Worm (Caenorhabditis elegans) whole organism, mixed stage, embryonic: ENCODE results near the gene Y55D5A.1.
A peak's percentile ranks its signal among the peaks of the same experiment; 100 is the strongest.

Experiments used
- M03D4.4 ChIP-seq: sonication (generic microtip); optimal IDR thresholded peaks from 2 replicates; lab custom pipeline; 2017; ENCODE audit warnings: mild to moderate bottlenecking, missing genetic modification characterization, missing compliant biosample characterization
- bed-3 ChIP-seq: fragments of 200-800 bp; sonication (Bioruptor generic); optimal IDR thresholded peaks from 3 replicates; lab custom pipeline; 2018; ENCODE audit warnings: mild to moderate bottlenecking, missing genetic modification characterization, moderate library complexity, missing compliant biosample characterization
- blmp-1 ChIP-seq: fragments of 150-350 bp; optimal IDR thresholded peaks from 2 replicates; lab custom pipeline; 2014; ENCODE audit warnings: missing biosample characterization, missing genetic modification characterization
- ceh-39 ChIP-seq: fragments of 150-350 bp; optimal IDR thresholded peaks from 2 replicates; lab custom pipeline; 2014; ENCODE audit warnings: missing biosample characterization, missing genetic modification characterization
- ceh-43 ChIP-seq: fragments of 200-800 bp; sonication (Bioruptor generic); optimal IDR thresholded peaks from 2 replicates; lab custom pipeline; 2018; ENCODE audit warnings: mild to moderate bottlenecking, missing genetic modification characterization, moderate library complexity, missing compliant biosample characterization
- ces-1 ChIP-seq: fragments of 150-350 bp; optimal IDR thresholded peaks from 2 replicates; lab custom pipeline; 2014; ENCODE audit warnings: missing biosample characterization, missing genetic modification reagents, missing genetic modification characterization
- cnd-1 ChIP-seq: fragments of 200-800 bp; sonication (Bioruptor generic); optimal IDR thresholded peaks from 2 replicates; lab custom pipeline; 2018; ENCODE audit warnings: mild to moderate bottlenecking, missing genetic modification characterization, missing compliant biosample characterization
- drap-1 ChIP-seq: fragments of 200-800 bp; sonication (Bioruptor generic); optimal IDR thresholded peaks from 3 replicates; lab custom pipeline; 2018; ENCODE audit warnings: mild to moderate bottlenecking, missing genetic modification characterization, missing compliant biosample characterization
- elt-1 ChIP-seq: sonication (generic microtip); optimal IDR thresholded peaks from 2 replicates; lab custom pipeline; 2017; ENCODE audit warnings: missing genetic modification characterization, mild to moderate bottlenecking, missing compliant biosample characterization, antibody characterized with exemption, moderate library complexity, borderline replicate concordance; ENCODE audit not compliant: insufficient read depth
- flh-1 ChIP-seq: fragments of 200-800 bp; sonication (Bioruptor generic); optimal IDR thresholded peaks from 2 replicates; lab custom pipeline; 2018; ENCODE audit warnings: mild to moderate bottlenecking, missing genetic modification characterization, moderate library complexity, missing compliant biosample characterization
- ham-2 ChIP-seq: fragments of 200-800 bp; sonication (Bioruptor generic); optimal IDR thresholded peaks from 2 replicates; lab custom pipeline; 2018; ENCODE audit warnings: mild to moderate bottlenecking, missing genetic modification characterization, missing compliant biosample characterization
- hlh-1 ChIP-seq: fragments of 150-350 bp; optimal IDR thresholded peaks from 2 replicates; lab custom pipeline; 2014; ENCODE audit warnings: missing biosample characterization, missing genetic modification reagents, missing genetic modification characterization
- lin-13 ChIP-seq: fragments of 150-350 bp; optimal IDR thresholded peaks from 2 replicates; lab custom pipeline; 2014; ENCODE audit warnings: missing biosample characterization, missing genetic modification characterization
- lin-32 ChIP-seq: fragments of 200-800 bp; sonication (Bioruptor generic); optimal IDR thresholded peaks from 2 replicates; lab custom pipeline; 2018; ENCODE audit warnings: mild to moderate bottlenecking, missing genetic modification characterization, missing compliant biosample characterization
- lsy-2 ChIP-seq: fragments of 150-350 bp; optimal IDR thresholded peaks from 2 replicates; lab custom pipeline; 2014; ENCODE audit warnings: missing biosample characterization, missing genetic modification characterization
- mab-5 ChIP-seq: fragments of 150-350 bp; optimal IDR thresholded peaks from 2 replicates; lab custom pipeline; 2014; ENCODE audit warnings: missing biosample characterization, missing genetic modification characterization
- mep-1 ChIP-seq: fragments of 150-350 bp; optimal IDR thresholded peaks from 2 replicates; lab custom pipeline; 2017; ENCODE audit warnings: missing biosample characterization, missing genetic modification reagents, missing genetic modification characterization, inconsistent platforms
- mls-2 ChIP-seq: sonication (generic microtip); optimal IDR thresholded peaks from 2 replicates; lab custom pipeline; 2016; ENCODE audit warnings: mild to moderate bottlenecking, missing genetic modification characterization, moderate library complexity, missing compliant biosample characterization
- nhr-2 ChIP-seq: fragments of 150-350 bp; optimal IDR thresholded peaks from 2 replicates; lab custom pipeline; 2014; ENCODE audit warnings: missing biosample characterization, missing genetic modification characterization
- nhr-237 ChIP-seq: fragments of 150-350 bp; optimal IDR thresholded peaks from 2 replicates; lab custom pipeline; 2014; ENCODE audit warnings: missing biosample characterization, missing genetic modification characterization
- nhr-28 ChIP-seq: fragments of 150-350 bp; optimal IDR thresholded peaks from 2 replicates; lab custom pipeline; 2014; ENCODE audit warnings: missing biosample characterization, missing genetic modification characterization
- nhr-76 ChIP-seq: sonication (generic microtip); optimal IDR thresholded peaks from 2 replicates; lab custom pipeline; 2017; ENCODE audit warnings: missing biosample characterization, missing genetic modification characterization
- pha-4 ChIP-seq: fragments of 150-350 bp; optimal IDR thresholded peaks from 2 replicates; lab custom pipeline; 2018; ENCODE audit warnings: missing biosample characterization, missing genetic modification reagents, missing genetic modification characterization
- sem-2 ChIP-seq: fragments of 200-800 bp; sonication (Bioruptor generic); optimal IDR thresholded peaks from 2 replicates; lab custom pipeline; 2018; ENCODE audit warnings: mild to moderate bottlenecking, missing genetic modification characterization, missing compliant biosample characterization
- snpc-4 ChIP-seq: fragments of 150-350 bp; optimal IDR thresholded peaks from 2 replicates; lab custom pipeline; 2014; ENCODE audit warnings: missing biosample characterization, missing genetic modification characterization
- sptf-1 ChIP-seq: sonication (generic microtip); optimal IDR thresholded peaks from 2 replicates; lab custom pipeline; 2017; ENCODE audit warnings: mild to moderate bottlenecking, missing genetic modification characterization, moderate library complexity, missing compliant biosample characterization
- tbx-8 ChIP-seq: fragments of 200-800 bp; sonication (Bioruptor generic); optimal IDR thresholded peaks from 2 replicates; lab custom pipeline; 2018; ENCODE audit warnings: mild to moderate bottlenecking, missing genetic modification characterization, moderate library complexity, missing compliant biosample characterization
- unc-120 ChIP-seq: sonication (generic microtip); optimal IDR thresholded peaks from 2 replicates; lab custom pipeline; 2017; ENCODE audit warnings: missing genetic modification characterization, missing compliant biosample characterization; ENCODE audit not compliant: poor library complexity, severe bottlenecking
- unc-39 ChIP-seq: fragments of 150-350 bp; optimal IDR thresholded peaks from 2 replicates; lab custom pipeline; 2014; ENCODE audit warnings: missing biosample characterization, missing genetic modification characterization
- unc-62 ChIP-seq: fragments of 150-350 bp; optimal IDR thresholded peaks from 2 replicates; lab custom pipeline; 2014; ENCODE audit warnings: missing biosample characterization, missing genetic modification reagents, missing genetic modification characterization
- zip-8 ChIP-seq: fragments of 150-350 bp; optimal IDR thresholded peaks from 2 replicates; lab custom pipeline; 2014; ENCODE audit warnings: missing biosample characterization, missing genetic modification characterization
- ztf-11 ChIP-seq: fragments of 150-350 bp; optimal IDR thresholded peaks from 2 replicates; lab custom pipeline; 2014; ENCODE audit warnings: missing biosample characterization, missing genetic modification characterization

Y55D5A.1 gene

DNA sequence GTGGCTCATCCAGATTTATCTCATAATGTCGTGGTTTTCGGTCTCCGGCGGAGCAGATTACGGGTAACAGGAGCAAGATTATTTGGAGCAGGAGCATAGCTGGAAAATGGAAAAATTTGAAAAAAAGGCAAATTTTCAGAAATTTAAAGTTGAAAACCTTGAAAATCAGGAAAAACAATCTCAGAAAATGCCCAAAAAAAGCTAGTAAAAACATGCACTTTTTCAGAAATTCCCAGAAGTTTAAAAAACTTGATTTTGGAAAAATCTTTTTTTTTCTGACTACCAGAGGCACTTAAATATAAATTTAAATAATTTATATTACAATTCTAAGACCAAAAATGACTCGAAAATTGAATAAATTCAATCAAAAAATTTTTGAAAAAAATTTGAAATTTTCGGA is 6.5 kb upstream of the Y55D5A.1 start, which contains the start of gene Y55D5A.3:
Gene Y55D5A.3 (minus strand): TSS at position 101 of the 400 bp plus-strand sequence.
- TF ChIP-seq nhr-28 (tag; lab: Kevin White, UChicago), result no peak
- TF ChIP-seq mab-5 (tag; lab: Kevin White, UChicago), result no peak
- no peak for TF ChIP-seq tbx-8
- TF ChIP-seq blmp-1 (tag; lab: Kevin White, UChicago), result no peak
- TF ChIP-seq ces-1 (GFP tag; lab: Kevin White, UChicago), result no peak
- TF ChIP-seq sem-2, result no peak
- no peak for TF ChIP-seq ztf-11 (tag; lab: Kevin White, UChicago)
- no peak for TF ChIP-seq ham-2
- no peak for TF ChIP-seq unc-120 (tag; lab: Kevin White, UChicago)
- TF ChIP-seq drap-1 (GFP tag; lab: Kevin White, UChicago), result no peak
- TF ChIP-seq unc-39 (tag; lab: Kevin White, UChicago), result no peak
- no peak for TF ChIP-seq hlh-1 (tag; lab: Kevin White, UChicago)
- TF ChIP-seq unc-62 (GFP tag; lab: Kevin White, UChicago), result no peak

ce11 chrIII:2976176-2976575 is 6.0 kb upstream of the Y55D5A.1 start:
- no peak for TF ChIP-seq flh-1
- TF ChIP-seq snpc-4, result no peak
- TF ChIP-seq hlh-1 (tag; lab: Kevin White, UChicago), result peak; percentile 97

DNA sequence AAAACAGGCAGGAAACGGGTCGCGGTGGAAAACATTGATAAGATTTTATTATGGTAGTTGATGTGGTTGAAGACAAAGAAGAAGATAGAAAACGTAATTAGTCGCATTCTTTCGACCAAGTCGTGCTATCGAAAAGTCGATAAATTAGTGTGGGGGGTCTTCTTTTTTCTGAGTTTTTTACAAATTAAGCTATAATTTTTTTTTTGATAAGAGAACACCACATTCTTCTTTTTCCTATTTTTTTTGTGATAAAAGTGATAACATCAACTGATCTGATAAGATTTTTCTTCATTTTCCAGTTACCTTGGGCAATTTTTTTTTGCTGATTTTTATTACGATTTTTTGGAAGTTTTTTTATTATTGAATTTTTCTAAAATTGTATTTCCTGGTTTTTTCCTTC is 1.3 kb upstream of the Y55D5A.1 start:
- TF ChIP-seq unc-39 (tag; lab: Kevin White, UChicago) (no peak), mab-5 (tag; lab: Kevin White, UChicago) (no peak), pha-4 (tag; lab: Kevin White, UChicago) (no peak), ces-1 (GFP tag; lab: Kevin White, UChicago) (no peak), ztf-11 (tag; lab: Kevin White, UChicago) (no peak), lin-13 (tag; lab: Kevin White, UChicago) (no peak), M03D4.4 (no peak), nhr-28 (tag; lab: Kevin White, UChicago) (no peak)

- TF ChIP-seq M03D4.4, result no peak
- peak; percentile 18 for TF ChIP-seq mls-2 (tag; lab: Kevin White, UChicago)
- TF ChIP-seq snpc-4, result no peak
- no peak for TF ChIP-seq blmp-1 (tag; lab: Kevin White, UChicago)
- TF ChIP-seq lin-13 (tag; lab: Kevin White, UChicago), result no peak
- no peak for TF ChIP-seq lsy-2 (tag; lab: Kevin White, UChicago)
- TF ChIP-seq pha-4 (tag; lab: Kevin White, UChicago), result no peak
- no peak for TF ChIP-seq tbx-8
- no peak for TF ChIP-seq flh-1
- TF ChIP-seq drap-1 (GFP tag; lab: Kevin White, UChicago), result no peak
- TF ChIP-seq ces-1 (GFP tag; lab: Kevin White, UChicago), result peak; percentile 36
- TF ChIP-seq nhr-28 (tag; lab: Kevin White, UChicago), result no peak
Observed at ce11 chrIII:2983044-2983443, 835 bp downstream of the Y55D5A.1 start.

ce11 chrIII:2989957-2990356 is 7.7 kb downstream of the Y55D5A.1 start, which contains the start of gene Y55D5A.4:
Gene Y55D5A.4 (minus strand): TSS chrIII:2990057.
- no peak for TF ChIP-seq pha-4 (tag; lab: Kevin White, UChicago)
- no peak for TF ChIP-seq mep-1 (tag; lab: Kevin White, UChicago)
- TF ChIP-seq unc-39 (tag; lab: Kevin White, UChicago), result no peak
- no peak for TF ChIP-seq lsy-2 (tag; lab: Kevin White, UChicago)

DNA sequence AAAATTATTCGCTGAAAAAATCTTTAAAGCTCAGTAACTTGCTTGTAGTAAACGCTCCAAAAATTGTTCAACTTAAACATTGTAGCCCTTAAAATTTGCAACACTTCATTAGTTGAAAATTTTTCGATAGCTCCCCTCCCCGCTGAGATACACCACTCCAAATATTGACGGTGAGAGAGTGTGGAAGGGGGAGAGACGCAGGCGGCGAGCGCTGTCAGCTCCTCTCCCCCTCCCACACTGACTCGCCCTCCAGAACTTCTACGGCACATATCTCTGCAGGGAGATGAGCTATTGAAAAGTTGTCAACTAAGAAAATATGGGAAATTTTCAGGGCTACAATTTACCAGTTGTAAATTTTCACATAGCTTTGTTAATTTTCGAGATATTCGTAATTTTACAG is 10.0 kb downstream of the Y55D5A.1 start:
- no peak for TF ChIP-seq nhr-2 (tag; lab: Kevin White, UChicago)
- TF ChIP-seq nhr-237 (tag; lab: Kevin White, UChicago), result no peak
- TF ChIP-seq sptf-1 (tag; lab: Kevin White, UChicago), result no peak
- TF ChIP-seq lin-32 (GFP tag; lab: Kevin White, UChicago), result no peak
- TF ChIP-seq tbx-8, result no peak
- TF ChIP-seq snpc-4, result no peak
- TF ChIP-seq, all 35 proteins: peak for 0

DNA sequence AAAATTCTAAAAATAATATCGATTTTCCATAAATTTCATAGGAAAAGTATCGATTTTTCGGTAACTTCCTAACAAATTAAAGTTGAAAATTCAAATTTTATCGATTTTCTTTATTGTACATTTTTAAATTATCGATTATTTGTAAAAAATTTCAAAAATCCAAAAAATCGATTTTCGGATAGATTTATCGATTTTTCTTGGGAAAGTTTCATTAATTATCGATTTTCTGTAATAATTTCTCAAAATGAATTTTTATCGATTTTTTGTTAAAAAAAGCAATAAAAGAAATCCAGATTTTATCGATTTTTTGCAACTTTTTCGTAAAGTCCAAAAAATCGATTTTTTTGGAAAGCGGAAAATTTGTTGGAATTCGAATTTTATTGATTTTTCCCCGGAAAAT is 11.8 kb downstream of the Y55D5A.1 start:
- TF ChIP-seq ceh-39 (tag; lab: Kevin White, UChicago) (no peak), cnd-1 (tag; lab: Kevin White, UChicago) (no peak), ces-1 (GFP tag; lab: Kevin White, UChicago) (no peak), nhr-76 (tag; lab: Kevin White, UChicago) (no peak), bed-3 (GFP tag; lab: Kevin White, UChicago) (no peak), pha-4 (tag; lab: Kevin White, UChicago) (no peak), ceh-43 (no peak), sptf-1 (tag; lab: Kevin White, UChicago) (no peak), tbx-8 (no peak), elt-1 (tag; lab: Kevin White, UChicago) (no peak), zip-8 (tag; lab: Kevin White, UChicago) (no peak), unc-120 (tag; lab: Kevin White, UChicago) (no peak), flh-1 (no peak), nhr-28 (tag; lab: Kevin White, UChicago) (no peak), sem-2 (no peak)
